Fruit fly (Drosophila melanogaster): ENCODE results near the gene Hsp23.
A peak's percentile ranks its signal among the peaks of the same experiment; 100 is the strongest.

Gene Hsp23

dm6 chr3L:9429665-9430607, 48.3 kb downstream of the Hsp23 start, which contains the start of the genes RpS17 and MTF-1 (continued):
- TF ChIP-seq Adf1 (GFP tag; IDR thresholded peaks at IDR 0.05) (no peak), cwo (GFP tag; optimal IDR thresholded peaks at IDR 0.05) (peak; percentile 7), CG2116 (GFP tag; optimal IDR thresholded peaks at IDR 0.05) (peak; percentile 64), Hand (GFP tag; optimal IDR thresholded peaks at IDR 0.05) (peak; percentile 37), scrt (GFP tag; optimal IDR thresholded peaks at IDR 0.05) (peak; percentile 39), sug (tag; optimal IDR thresholded peaks at IDR 0.05) (peak; percentile 19), sob (GFP tag; IDR thresholded peaks at IDR 0.05) (peak; percentile 55; the same call in 1 of the 2 replicates), row (GFP tag; IDR thresholded peaks at IDR 0.05) (peak; percentile 10; the same call in 1 of the 3 replicates), grn (GFP tag; optimal IDR thresholded peaks at IDR 0.05) (peak; percentile 91), Hr51 (GFP tag; optimal IDR thresholded peaks at IDR 0.05) (no peak), Rx (GFP tag; IDR thresholded peaks at IDR 0.05) (0 out of 2 replicates have a peak, but pooled peaks have one; percentile 22), ac (GFP tag; optimal IDR thresholded peaks at IDR 0.05) (peak; percentile 40), CG7357 (GFP tag; IDR thresholded peaks at IDR 0.05) (no peak), CG12219 (GFP tag; optimal IDR thresholded peaks at IDR 0.05) (peak; percentile 45), en (GFP tag; optimal IDR thresholded peaks at IDR 0.05) (peak; percentile 5), tgo (GFP tag; IDR thresholded peaks at IDR 0.05) (peak; percentile 51), wek (GFP tag; optimal IDR thresholded peaks at IDR 0.05) (peak; percentile 98), CG3065 (GFP tag; optimal IDR thresholded peaks at IDR 0.05) (no peak), emc (GFP tag; optimal IDR thresholded peaks at IDR 0.05) (no peak), CG18619 (GFP tag; optimal IDR thresholded peaks at IDR 0.05) (peak; percentile 52), CG12236 (GFP tag; optimal IDR thresholded peaks at IDR 0.05) (peak; percentile 30), dm (GFP tag; optimal IDR thresholded peaks at IDR 0.05) (peak; percentile 66), onecut (GFP tag; IDR thresholded peaks at IDR 0.05) (peak; percentile 70), toy (GFP tag; IDR thresholded peaks at IDR 0.05) (no peak), CG6683 (GFP tag; optimal IDR thresholded peaks at IDR 0.05) (no peak), CG33557 (GFP tag; optimal IDR thresholded peaks at IDR 0.05) (peak; percentile 39), Dip3 (GFP tag; optimal IDR thresholded peaks at IDR 0.05) (peak; percentile 17), CG2889 (GFP tag; IDR thresholded peaks at IDR 0.05) (no peak), Sry-δ (GFP tag; optimal IDR thresholded peaks at IDR 0.05) (peak; percentile 28), Fer3 (tag; optimal IDR thresholded peaks at IDR 0.05) (peak; percentile 24), nmo (GFP tag; optimal IDR thresholded peaks at IDR 0.05) (peak; percentile 48), CG17612 (GFP tag; IDR thresholded peaks at IDR 0.05) (no peak), tx (GFP tag; optimal IDR thresholded peaks at IDR 0.05) (no peak), CG10147 (GFP tag; optimal IDR thresholded peaks at IDR 0.05) (no peak), CG11695 (GFP tag; IDR thresholded peaks at IDR 0.05) (no peak; the same call in 2 of the 3 replicates), oc (tag; optimal IDR thresholded peaks at IDR 0.05) (no peak), NC2α (GFP tag; optimal IDR thresholded peaks at IDR 0.05) (no peak), CG1233 (GFP tag; optimal IDR thresholded peaks at IDR 0.05) (peak; percentile 31), CG16779 (GFP tag; IDR thresholded peaks at IDR 0.05) (no peak), CG14667 (GFP tag; IDR thresholded peaks at IDR 0.05) (no peak), Sox102F (GFP tag; optimal IDR thresholded peaks at IDR 0.05) (no peak), CrebB (tag; optimal IDR thresholded peaks at IDR 0.05) (peak; percentile 52), luna (GFP tag; optimal IDR thresholded peaks at IDR 0.05) (peak; percentile 7), CG11696 (GFP tag; IDR thresholded peaks at IDR 0.05) (peak; percentile 9; the same call in 1 of the 2 replicates), Deaf1 (tag; optimal IDR thresholded peaks at IDR 0.05) (peak; percentile 10), Chrac-16 (GFP tag; optimal IDR thresholded peaks at IDR 0.05) (no peak), Neu2 (GFP tag; optimal IDR thresholded peaks at IDR 0.05; ENCODE audit: borderline replicate concordance) (no peak), CG10959 (GFP tag; IDR thresholded peaks at IDR 0.05) (no peak), pum (GFP tag; optimal IDR thresholded peaks at IDR 0.05) (no peak)

Measured in whole organism, embryonic.